7 worm cellular contexts compared by ENCODE assay signal in the genomic region with DNA sequence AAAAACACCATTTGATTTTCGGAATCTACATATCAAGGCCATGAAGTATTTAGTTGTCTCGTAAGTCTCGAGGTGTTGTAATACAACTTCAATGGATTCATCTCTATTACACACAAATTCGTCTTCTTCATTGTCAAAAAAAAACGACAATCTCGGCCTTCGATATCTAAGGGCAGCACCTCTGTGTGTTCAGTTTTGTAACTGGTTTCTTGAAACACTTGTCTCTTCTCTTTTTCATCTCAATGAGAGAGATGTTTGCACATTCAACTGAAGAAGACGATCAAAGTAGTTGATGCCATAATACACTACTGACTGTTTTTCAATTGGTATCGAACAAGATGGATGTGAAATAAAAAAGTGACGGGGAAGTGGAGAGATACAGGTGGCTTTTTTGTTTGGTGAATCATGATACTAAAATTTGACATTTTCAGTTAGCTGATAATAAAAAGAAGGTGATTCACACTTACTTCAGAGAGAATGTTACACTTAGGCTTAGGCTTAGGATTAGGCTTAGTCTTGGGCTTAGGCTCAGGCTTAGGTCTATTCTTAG.
TF ChIP-seq lines count a peak whose summit lies in the region.

No protein-coding gene starts in this region.

TF ChIP-seq in whole organism, L1 larva, 84 proteins besides CTCF, POLR2A, EP300 and RAD21 (continues in another document):
- no peak for TF ChIP-seq unc-130 (tag; optimal IDR thresholded peaks at IDR 0.05; lab: Kevin White, UChicago)
- no peak for TF ChIP-seq pag-3 (tag; optimal IDR thresholded peaks at IDR 0.05; lab: Kevin White, UChicago; ENCODE audit: borderline replicate concordance, insufficient read depth)
- TF ChIP-seq nhr-84 (tag; optimal IDR thresholded peaks at IDR 0.05; lab: Kevin White, UChicago), result no peak
- TF ChIP-seq Y116A8C.19 (tag; optimal IDR thresholded peaks at IDR 0.05; lab: Kevin White, UChicago; ENCODE audit: borderline replicate concordance), result no peak
- TF ChIP-seq zag-1 (tag; optimal IDR thresholded peaks at IDR 0.05; lab: Kevin White, UChicago), result no peak
- TF ChIP-seq ets-5 (GFP tag; IDR thresholded peaks at IDR 0.05; lab: Robert Waterston, UW), result no peak
- TF ChIP-seq unc-86 (tag; optimal IDR thresholded peaks at IDR 0.05; lab: Kevin White, UChicago), result no peak
- TF ChIP-seq skn-1 (tag; optimal IDR thresholded peaks at IDR 0.05; lab: Kevin White, UChicago), result no peak
- TF ChIP-seq mep-1 (tag; optimal IDR thresholded peaks at IDR 0.05; lab: Kevin White, UChicago), result peak; percentile 9
- no peak for TF ChIP-seq mef-2 (tag; optimal IDR thresholded peaks at IDR 0.05; lab: Kevin White, UChicago)
- no peak for TF ChIP-seq dsc-1 (tag; optimal IDR thresholded peaks at IDR 0.05; lab: Kevin White, UChicago)
- TF ChIP-seq nhr-237 (tag; optimal IDR thresholded peaks at IDR 0.05; lab: Kevin White, UChicago), result no peak

TF ChIP-seq in whole organism, L2 larva, 48 proteins besides CTCF, POLR2A, EP300 and RAD21 (continues in another document):
- TF ChIP-seq ceh-16 (tag; optimal IDR thresholded peaks at IDR 0.05; lab: Kevin White, UChicago) (peak; percentile 26), nhr-25 (tag; optimal IDR thresholded peaks at IDR 0.05; lab: Kevin White, UChicago) (peak; percentile 87), ztf-11 (tag; optimal IDR thresholded peaks at IDR 0.05; lab: Kevin White, UChicago) (no peak), fos-1 (tag; optimal IDR thresholded peaks at IDR 0.05; lab: Kevin White, UChicago) (peak; percentile 34), ztf-4 (tag; optimal IDR thresholded peaks at IDR 0.05; lab: Kevin White, UChicago) (no peak), snpc-4 (tag; optimal IDR thresholded peaks at IDR 0.05; lab: Kevin White, UChicago) (no peak), crh-2 (tag; optimal IDR thresholded peaks at IDR 0.05; lab: Kevin White, UChicago) (peak; percentile 18), unc-62 (GFP tag; optimal IDR thresholded peaks at IDR 0.05; lab: Kevin White, UChicago) (no peak), mdl-1 (tag; optimal IDR thresholded peaks at IDR 0.05; lab: Kevin White, UChicago) (no peak), elt-1 (tag; optimal IDR thresholded peaks at IDR 0.05; lab: Kevin White, UChicago) (no peak), sma-3 (GFP tag; optimal IDR thresholded peaks at IDR 0.05; lab: Kevin White, UChicago) (peak; percentile 47), peb-1 (tag; optimal IDR thresholded peaks at IDR 0.05; lab: Kevin White, UChicago) (no peak), nhr-129 (tag; optimal IDR thresholded peaks at IDR 0.05; lab: Kevin White, UChicago) (peak; percentile 31)

TF ChIP-seq in whole organism, L3 larva, 47 proteins besides CTCF, POLR2A, EP300 and RAD21:
- TF ChIP-seq nhr-25 (tag; optimal IDR thresholded peaks at IDR 0.05; lab: Kevin White, UChicago) (peak; percentile 85), mdl-1 (tag; optimal IDR thresholded peaks at IDR 0.05; lab: Kevin White, UChicago) (no peak), nhr-43 (tag; optimal IDR thresholded peaks at IDR 0.05; lab: Kevin White, UChicago; ENCODE audit: poor library complexity, severe bottlenecking) (peak; percentile 17), nfya-1 (tag; optimal IDR thresholded peaks at IDR 0.05; lab: Kevin White, UChicago; ENCODE audit: insufficient read depth) (no peak), unc-39 (tag; optimal IDR thresholded peaks at IDR 0.05; lab: Kevin White, UChicago) (no peak), elt-1 (tag; optimal IDR thresholded peaks at IDR 0.05; lab: Kevin White, UChicago) (no peak), fkh-2 (tag; optimal IDR thresholded peaks at IDR 0.05; lab: Kevin White, UChicago) (no peak)

TF ChIP-seq in whole organism, L4 larva, 104 proteins besides CTCF, POLR2A, EP300 and RAD21 (continues in another document):
- TF ChIP-seq mes-2 (tag; optimal IDR thresholded peaks at IDR 0.05; lab: Kevin White, UChicago; ENCODE audit: poor library complexity, severe bottlenecking) (no peak), ces-1 (GFP tag; optimal IDR thresholded peaks at IDR 0.05; lab: Kevin White, UChicago) (no peak), daf-12 (tag; optimal IDR thresholded peaks at IDR 0.05; lab: Kevin White, UChicago) (no peak), nhr-102 (tag; optimal IDR thresholded peaks at IDR 0.05; lab: Kevin White, UChicago) (no peak), saeg-2 (GFP tag; IDR thresholded peaks at IDR 0.05; lab: Robert Waterston, UW) (no peak), ceh-28 (tag; optimal IDR thresholded peaks at IDR 0.05; lab: Kevin White, UChicago) (no peak), hlh-11 (tag; optimal IDR thresholded peaks at IDR 0.05; lab: Kevin White, UChicago) (peak; percentile 1), zfp-2 (tag; optimal IDR thresholded peaks at IDR 0.05; lab: Kevin White, UChicago) (no peak), F44E2.7 (GFP tag; IDR thresholded peaks at IDR 0.05; lab: Robert Waterston, UW) (no peak), unc-62 (GFP tag; optimal IDR thresholded peaks at IDR 0.05 in 1 of 2; lab: Kevin White, UChicago) (peak in 1 of 2 experiments; percentile 99), unc-62 (tag; optimal IDR thresholded peaks at IDR 0.05; lab: Kevin White, UChicago) (no peak), lsy-2 (tag; optimal IDR thresholded peaks at IDR 0.05; lab: Kevin White, UChicago) (peak in 1 of 2 experiments; percentile 38), ceh-20 (GFP tag; IDR thresholded peaks at IDR 0.05; lab: Robert Waterston, UW) (no peak), unc-130 (GFP tag; optimal IDR thresholded peaks at IDR 0.05; lab: Kevin White, UChicago) (no peak)

TF ChIP-seq in whole organism, early embryonic, 17 proteins besides CTCF, POLR2A, EP300 and RAD21:
- no peak for TF ChIP-seq aly-1 (tag; optimal IDR thresholded peaks at IDR 0.05; lab: Kevin White, UChicago)
- TF ChIP-seq ceh-36 (tag; optimal IDR thresholded peaks at IDR 0.05; lab: Kevin White, UChicago), result peak; percentile 59

TF ChIP-seq in whole organism, late embryonic, 69 proteins besides CTCF, POLR2A, EP300 and RAD21:
- no peak for TF ChIP-seq ref-2 (tag; optimal IDR thresholded peaks at IDR 0.05; lab: Kevin White, UChicago)
- TF ChIP-seq ama-1 (optimal IDR thresholded peaks at IDR 0.05; lab: Kevin White, UChicago), result peak; percentile 7

TF ChIP-seq in whole organism, young adult, 124 proteins besides CTCF, POLR2A, EP300 and RAD21:
- TF ChIP-seq ZK185.1 (tag; optimal IDR thresholded peaks at IDR 0.05; lab: Kevin White, UChicago; ENCODE audit: poor library complexity, severe bottlenecking) (no peak), akir-1 (GFP tag; optimal IDR thresholded peaks at IDR 0.05; lab: Kevin White, UChicago) (no peak), F33H1.4 (GFP tag; IDR thresholded peaks at IDR 0.05; lab: Robert Waterston, UW) (no peak), dpff-1 (tag; optimal IDR thresholded peaks at IDR 0.05; lab: Kevin White, UChicago) (no peak), ceh-27 (GFP tag; optimal IDR thresholded peaks at IDR 0.05; lab: Kevin White, UChicago) (peak; percentile 5), F55B11.4 (tag; optimal IDR thresholded peaks at IDR 0.05; lab: Kevin White, UChicago; ENCODE audit: borderline replicate concordance, insufficient read depth) (no peak), F52B5.7 (tag; optimal IDR thresholded peaks at IDR 0.05; lab: Kevin White, UChicago) (no peak), lag-1 (GFP tag; IDR thresholded peaks at IDR 0.05; lab: Robert Waterston, UW) (no peak), hmg-1.2 (GFP tag; IDR thresholded peaks at IDR 0.05; lab: Robert Waterston, UW) (no peak), cebp-1 (GFP tag; IDR thresholded peaks at IDR 0.05; lab: Robert Waterston, UW) (no peak), cebp-1 (tag; optimal IDR thresholded peaks at IDR 0.05; lab: Kevin White, UChicago) (no peak), Y56A3A.18 (GFP tag; IDR thresholded peaks at IDR 0.05; lab: Robert Waterston, UW) (no peak), lin-40 (tag; optimal IDR thresholded peaks at IDR 0.05; lab: Kevin White, UChicago) (peak; percentile 1), nhr-179 (tag; optimal IDR thresholded peaks at IDR 0.05; lab: Kevin White, UChicago) (no peak), somi-1 (GFP tag; optimal IDR thresholded peaks at IDR 0.05; lab: Kevin White, UChicago) (no peak), snpc-1.3 (tag; optimal IDR thresholded peaks at IDR 0.05; lab: Kevin White, UChicago; ENCODE audit: insufficient read depth) (no peak), ccch-3 (GFP tag; optimal IDR thresholded peaks at IDR 0.05; lab: Kevin White, UChicago) (no peak)
TF ChIP-seq in whole organism, young adult: peak in this region for 2.
